Worm (Caenorhabditis elegans): ENCODE data around the gene F41G4.13.

Gene F41G4.13

ce11 chrX:16859956-16860446 lies 25.4 kb upstream of the F41G4.13 start, which contains the start of gene T20F7.3:
Gene T20F7.3, plus strand, starts transcription at chrX:16860396.
- TF ChIP-seq ref-1 (GFP tag; conservative IDR thresholded peaks at IDR 0.05) = no peak
- TF ChIP-seq ztf-29 (GFP tag; IDR thresholded peaks at IDR 0.05) = no peak
- no peak for TF ChIP-seq ztf-23 (GFP tag; IDR thresholded peaks at IDR 0.05)
- no peak for TF ChIP-seq med-1 (GFP tag; optimal IDR thresholded peaks at IDR 0.05; ENCODE audit: insufficient read depth)
- no peak for TF ChIP-seq klf-2 (GFP tag; conservative IDR thresholded peaks at IDR 0.05)

ce11 chrX:16844924-16845323 lies 10.3 kb upstream of the F41G4.13 start, which contains the start of gene F41G4.8:
Gene F41G4.8, minus strand, starts transcription at chrX:16845024.
- TF ChIP-seq T22C8.4 (GFP tag; IDR thresholded peaks at IDR 0.05) (no peak), tab-1 (GFP tag; IDR thresholded peaks at IDR 0.05) (no peak), ztf-29 (GFP tag; IDR thresholded peaks at IDR 0.05) (no peak), klf-2 (GFP tag; conservative IDR thresholded peaks at IDR 0.05) (no peak), ref-1 (GFP tag; conservative IDR thresholded peaks at IDR 0.05) (no peak), ztf-23 (GFP tag; IDR thresholded peaks at IDR 0.05) (no peak), flt-1 (GFP tag; IDR thresholded peaks at IDR 0.05) (no peak), cog-1 (tag; optimal IDR thresholded peaks at IDR 0.05) (no peak), med-1 (GFP tag; optimal IDR thresholded peaks at IDR 0.05; ENCODE audit: insufficient read depth) (no peak)

- no peak for TF ChIP-seq klf-2 (GFP tag; conservative IDR thresholded peaks at IDR 0.05)
- TF ChIP-seq ref-1 (GFP tag; conservative IDR thresholded peaks at IDR 0.05) = no peak
- TF ChIP-seq cog-1 (tag; optimal IDR thresholded peaks at IDR 0.05) = no peak
- TF ChIP-seq ztf-29 (GFP tag; IDR thresholded peaks at IDR 0.05) = no peak
- no peak for TF ChIP-seq ztf-23 (GFP tag; IDR thresholded peaks at IDR 0.05)
- no peak for TF ChIP-seq tab-1 (GFP tag; IDR thresholded peaks at IDR 0.05)
- no peak for TF ChIP-seq flt-1 (GFP tag; IDR thresholded peaks at IDR 0.05)
- no peak for TF ChIP-seq T22C8.4 (GFP tag; IDR thresholded peaks at IDR 0.05)
- TF ChIP-seq med-1 (GFP tag; optimal IDR thresholded peaks at IDR 0.05; ENCODE audit: insufficient read depth) = no peak
Observed at ce11 chrX:16842935-16843334, 8.3 kb upstream of the F41G4.13 start.

ce11 chrX:16840738-16841137 lies 6.1 kb upstream of the F41G4.13 start, which contains the start of gene dyla-1:
Gene dyla-1, plus strand, starts transcription at chrX:16841038.
- TF ChIP-seq klf-2 (GFP tag; conservative IDR thresholded peaks at IDR 0.05) = no peak
- no peak for TF ChIP-seq med-1 (GFP tag; optimal IDR thresholded peaks at IDR 0.05; ENCODE audit: insufficient read depth)
- TF ChIP-seq tab-1 (GFP tag; IDR thresholded peaks at IDR 0.05) = no peak
- TF ChIP-seq ztf-23 (GFP tag; IDR thresholded peaks at IDR 0.05) = no peak
- TF ChIP-seq T22C8.4 (GFP tag; IDR thresholded peaks at IDR 0.05) = no peak
- TF ChIP-seq flt-1 (GFP tag; IDR thresholded peaks at IDR 0.05) = no peak
- TF ChIP-seq cog-1 (tag; optimal IDR thresholded peaks at IDR 0.05) = no peak
- TF ChIP-seq ref-1 (GFP tag; conservative IDR thresholded peaks at IDR 0.05) = no peak
- TF ChIP-seq ztf-29 (GFP tag; IDR thresholded peaks at IDR 0.05) = no peak

- no peak for TF ChIP-seq flt-1 (GFP tag; IDR thresholded peaks at IDR 0.05)
- TF ChIP-seq med-1 (GFP tag; optimal IDR thresholded peaks at IDR 0.05; ENCODE audit: insufficient read depth) = no peak
- TF ChIP-seq tab-1 (GFP tag; IDR thresholded peaks at IDR 0.05) = no peak
- TF ChIP-seq ref-1 (GFP tag; conservative IDR thresholded peaks at IDR 0.05) = no peak
- TF ChIP-seq T22C8.4 (GFP tag; IDR thresholded peaks at IDR 0.05) = no peak
- TF ChIP-seq ztf-23 (GFP tag; IDR thresholded peaks at IDR 0.05) = no peak
- TF ChIP-seq cog-1 (tag; optimal IDR thresholded peaks at IDR 0.05) = no peak
- no peak for TF ChIP-seq klf-2 (GFP tag; conservative IDR thresholded peaks at IDR 0.05)
Observed at ce11 chrX:16836304-16836703, 1.7 kb upstream of the F41G4.13 start, which contains the start of gene F41G4.7. Gene F41G4.7, minus strand, starts transcription at chrX:16836404.

- no peak for TF ChIP-seq flt-1 (GFP tag; IDR thresholded peaks at IDR 0.05)
- no peak for TF ChIP-seq klf-2 (GFP tag; conservative IDR thresholded peaks at IDR 0.05)
- TF ChIP-seq ztf-23 (GFP tag; IDR thresholded peaks at IDR 0.05) = no peak
- no peak for TF ChIP-seq tab-1 (GFP tag; IDR thresholded peaks at IDR 0.05)
- no peak for TF ChIP-seq ztf-29 (GFP tag; IDR thresholded peaks at IDR 0.05)
- no peak for TF ChIP-seq T22C8.4 (GFP tag; IDR thresholded peaks at IDR 0.05)
- no peak for TF ChIP-seq cog-1 (tag; optimal IDR thresholded peaks at IDR 0.05)
- no peak for TF ChIP-seq ref-1 (GFP tag; conservative IDR thresholded peaks at IDR 0.05)
- no peak for TF ChIP-seq med-1 (GFP tag; optimal IDR thresholded peaks at IDR 0.05; ENCODE audit: insufficient read depth)
Observed at ce11 chrX:16826500-16826899, 8.1 kb downstream of the F41G4.13 start.

ce11 chrX:16825358-16825757 lies 9.2 kb downstream of the F41G4.13 start, which contains the start of gene sto-5:
Gene sto-5, minus strand, starts transcription at chrX:16825458.
- TF ChIP-seq cog-1 (tag; optimal IDR thresholded peaks at IDR 0.05) (no peak), med-1 (GFP tag; optimal IDR thresholded peaks at IDR 0.05; ENCODE audit: insufficient read depth) (no peak), tab-1 (GFP tag; IDR thresholded peaks at IDR 0.05) (no peak)

ce11 chrX:16821533-16821932 lies 13.1 kb downstream of the F41G4.13 start:
- TF ChIP-seq ztf-23 (GFP tag; IDR thresholded peaks at IDR 0.05) (no peak), flt-1 (GFP tag; IDR thresholded peaks at IDR 0.05) (no peak), klf-2 (GFP tag; conservative IDR thresholded peaks at IDR 0.05) (no peak), tab-1 (GFP tag; IDR thresholded peaks at IDR 0.05) (no peak), cog-1 (tag; optimal IDR thresholded peaks at IDR 0.05) (no peak), med-1 (GFP tag; optimal IDR thresholded peaks at IDR 0.05; ENCODE audit: insufficient read depth) (no peak), T22C8.4 (GFP tag; IDR thresholded peaks at IDR 0.05) (no peak), ref-1 (GFP tag; conservative IDR thresholded peaks at IDR 0.05) (no peak), ztf-29 (GFP tag; IDR thresholded peaks at IDR 0.05) (no peak)

ce11 chrX:16818271-16818670 lies 16.3 kb downstream of the F41G4.13 start:
- TF ChIP-seq ztf-23 (GFP tag; IDR thresholded peaks at IDR 0.05) (no peak), klf-2 (GFP tag; conservative IDR thresholded peaks at IDR 0.05) (no peak), flt-1 (GFP tag; IDR thresholded peaks at IDR 0.05) (no peak), tab-1 (GFP tag; IDR thresholded peaks at IDR 0.05) (no peak), ref-1 (GFP tag; conservative IDR thresholded peaks at IDR 0.05) (no peak), med-1 (GFP tag; optimal IDR thresholded peaks at IDR 0.05; ENCODE audit: insufficient read depth) (no peak), cog-1 (tag; optimal IDR thresholded peaks at IDR 0.05) (no peak), ztf-29 (GFP tag; IDR thresholded peaks at IDR 0.05) (no peak), T22C8.4 (GFP tag; IDR thresholded peaks at IDR 0.05) (no peak)

ce11 chrX:16816854-16817253 lies 17.7 kb downstream of the F41G4.13 start:
- TF ChIP-seq ref-1 (GFP tag; conservative IDR thresholded peaks at IDR 0.05) (no peak), med-1 (GFP tag; optimal IDR thresholded peaks at IDR 0.05; ENCODE audit: insufficient read depth) (no peak), klf-2 (GFP tag; conservative IDR thresholded peaks at IDR 0.05) (no peak), T22C8.4 (GFP tag; IDR thresholded peaks at IDR 0.05) (no peak), cog-1 (tag; optimal IDR thresholded peaks at IDR 0.05) (no peak), tab-1 (GFP tag; IDR thresholded peaks at IDR 0.05) (no peak), ztf-29 (GFP tag; IDR thresholded peaks at IDR 0.05) (no peak), flt-1 (GFP tag; IDR thresholded peaks at IDR 0.05) (no peak), ztf-23 (GFP tag; IDR thresholded peaks at IDR 0.05) (no peak)
